Worm (Caenorhabditis elegans): ENCODE data around the gene srsx-10.

DNA sequence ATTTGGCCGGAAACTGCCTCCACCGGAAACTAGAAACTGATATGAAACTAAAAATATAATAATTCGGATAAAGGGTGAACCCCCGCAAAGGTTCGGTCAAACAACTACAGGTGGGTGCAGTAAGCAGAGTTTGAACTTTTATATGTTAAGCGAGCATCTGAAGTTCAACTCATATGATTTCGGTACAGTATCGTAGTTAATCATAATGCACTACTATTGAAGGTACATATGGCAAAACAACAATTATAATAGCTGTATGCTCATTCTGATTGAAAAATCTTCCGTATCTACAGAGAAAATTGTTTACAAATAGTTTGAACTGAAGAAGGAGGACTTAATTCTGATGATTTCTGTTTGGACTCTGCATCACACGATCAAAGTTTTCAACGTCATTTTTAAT, 41.3 kb downstream of the srsx-10 start:
- no peak for TF ChIP-seq pha-4 (tag; optimal IDR thresholded peaks at IDR 0.05)
- TF ChIP-seq dve-1 (tag; optimal IDR thresholded peaks at IDR 0.05) = no peak
- TF ChIP-seq dmd-4 (tag; optimal IDR thresholded peaks at IDR 0.05; ENCODE audit: borderline replicate concordance) = no peak
- no peak for TF ChIP-seq hlh-30 (tag; optimal IDR thresholded peaks at IDR 0.05; ENCODE audit: insufficient read depth)
- TF ChIP-seq tbx-7 (tag; optimal IDR thresholded peaks at IDR 0.05) = no peak
- TF ChIP-seq sdc-2 (tag; optimal IDR thresholded peaks at IDR 0.05) = no peak
- TF ChIP-seq elt-2 (tag; optimal IDR thresholded peaks at IDR 0.05) = no peak
- no peak for TF ChIP-seq nhr-11 (tag; optimal IDR thresholded peaks at IDR 0.05)
- no peak for TF ChIP-seq che-1 (tag; optimal IDR thresholded peaks at IDR 0.05)
